Fruit fly (Drosophila melanogaster): ENCODE measurements around the gene Myo61F.

Myo61F gene

dm6 chr3L:1302234-1302949, 15.9 kb upstream of the Myo61F start, which contains the start of the genes Rac1 and Acat2 (continued):
- TF ChIP-seq Pdp1 (GFP tag; optimal IDR thresholded peaks at IDR 0.05) (peak in 1 of 2 experiments; percentile 35), CG14860 (GFP tag; IDR thresholded peaks at IDR 0.05; ENCODE audit: partially characterized antibody) (0 out of 3 replicates have a peak, but pooled peaks have one; percentile 21), CrebB (tag; optimal IDR thresholded peaks at IDR 0.05) (no peak), CG4328 (GFP tag; optimal IDR thresholded peaks at IDR 0.05) (no peak), CG34376 (GFP tag; optimal IDR thresholded peaks at IDR 0.05) (no peak), CG12219 (GFP tag; optimal IDR thresholded peaks at IDR 0.05) (no peak), TFAM (GFP tag; optimal IDR thresholded peaks at IDR 0.05) (no peak), CG1233 (GFP tag; optimal IDR thresholded peaks at IDR 0.05) (no peak), CG8765 (GFP tag; IDR thresholded peaks at IDR 0.05) (no peak), CG3995 (GFP tag; optimal IDR thresholded peaks at IDR 0.05) (no peak), trem (tag; optimal IDR thresholded peaks at IDR 0.05) (peak; percentile 71), Med (GFP tag) (peak; percentile 62), Myb (GFP tag; optimal IDR thresholded peaks at IDR 0.05) (peak; percentile 47), sna (GFP tag; IDR thresholded peaks at IDR 0.05; ENCODE audit: partially characterized antibody) (no peak), gro (GFP tag; optimal IDR thresholded peaks at IDR 0.05) (no peak), CG15601 (tag; optimal IDR thresholded peaks at IDR 0.05) (peak; percentile 17), CG17829 (tag; optimal IDR thresholded peaks at IDR 0.05) (peak; percentile 55), ssp (GFP tag; IDR thresholded peaks at IDR 0.05) (peak; percentile 93), HmgZ (tag; optimal IDR thresholded peaks at IDR 0.05) (peak; percentile 17), CG2116 (GFP tag; optimal IDR thresholded peaks at IDR 0.05) (peak; percentile 32), stwl (tag; optimal IDR thresholded peaks at IDR 0.05) (peak; percentile 56), NfI (GFP tag; optimal IDR thresholded peaks at IDR 0.05) (no peak), CG17612 (GFP tag; IDR thresholded peaks at IDR 0.05) (no peak), Eip74EF (GFP tag; optimal IDR thresholded peaks at IDR 0.05) (no peak), yki (optimal IDR thresholded peaks at IDR 0.05) (no peak), CG3847 (GFP tag; IDR thresholded peaks at IDR 0.05) (peak; percentile 70), eyg (GFP tag; optimal IDR thresholded peaks at IDR 0.05) (no peak), CG11504 (tag; optimal IDR thresholded peaks at IDR 0.05) (no peak), crol (GFP tag; IDR thresholded peaks at IDR 0.05) (no peak), CG30431 (GFP tag; optimal IDR thresholded peaks at IDR 0.05) (no peak), CG17186 (GFP tag; optimal IDR thresholded peaks at IDR 0.05) (peak; percentile 47), pzg (GFP tag; optimal IDR thresholded peaks at IDR 0.05) (peak; percentile 85), CG16813 (GFP tag; IDR thresholded peaks at IDR 0.05; ENCODE audit: partially characterized antibody) (no peak), dm (GFP tag; optimal IDR thresholded peaks at IDR 0.05) (no peak), Rx (GFP tag; IDR thresholded peaks at IDR 0.05) (no peak), fru (optimal IDR thresholded peaks at IDR 0.05) (no peak), HLHmδ (GFP tag; optimal IDR thresholded peaks at IDR 0.05) (no peak), CG33557 (GFP tag; optimal IDR thresholded peaks at IDR 0.05) (peak; percentile 25), Taf1 (GFP tag; IDR thresholded peaks at IDR 0.05) (no peak), twi (tag; optimal IDR thresholded peaks at IDR 0.05) (peak; percentile 31), CG6765 (GFP tag; optimal IDR thresholded peaks at IDR 0.05) (no peak), p53 (GFP tag; optimal IDR thresholded peaks at IDR 0.05) (no peak), Scr (GFP tag; IDR thresholded peaks at IDR 0.05; ENCODE audit: partially characterized antibody) (no peak), Atf6 (GFP tag; IDR thresholded peaks at IDR 0.05) (no peak), CG8478 (optimal IDR thresholded peaks at IDR 0.05) (no peak), CG17328 (GFP tag; IDR thresholded peaks at IDR 0.05) (0 out of 2 replicates have a peak, but pooled peaks have one; percentile 30), Side (GFP tag; optimal IDR thresholded peaks at IDR 0.05) (no peak), CG3281 (GFP tag; optimal IDR thresholded peaks at IDR 0.05) (no peak), CG2875 (GFP tag; optimal IDR thresholded peaks at IDR 0.05) (no peak), CG16815 (GFP tag; optimal IDR thresholded peaks at IDR 0.05) (no peak)

Data from whole organism, embryonic.